Fruit fly (Drosophila melanogaster): ENCODE measurements around the gene Rnp4F.

DNA sequence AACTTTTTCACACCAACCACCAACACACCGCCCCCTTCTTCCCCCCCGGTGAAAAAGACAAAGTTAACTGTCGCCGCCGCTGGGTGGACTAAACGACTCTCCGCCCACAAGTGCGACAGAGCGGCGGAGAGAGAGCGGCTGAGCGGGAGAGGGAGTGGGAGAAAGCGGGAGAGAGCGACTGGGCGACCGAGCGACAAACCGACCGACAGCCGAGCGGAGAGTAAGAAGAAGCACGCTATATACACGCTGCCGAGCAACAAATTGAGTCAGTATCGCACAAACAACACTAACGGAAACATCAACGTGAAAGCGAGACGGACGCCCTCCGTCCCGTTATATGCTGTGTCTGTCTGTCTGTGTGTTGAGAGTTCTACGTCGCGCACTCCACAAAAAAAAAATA is 17.5 kb upstream of the Rnp4F start, which contains the start of gene SK:
- no peak for TF ChIP-seq Sin3A (optimal IDR thresholded peaks at IDR 0.05)
- no peak for TF ChIP-seq ttk (optimal IDR thresholded peaks at IDR 0.05)
- no peak for TF ChIP-seq h (optimal IDR thresholded peaks at IDR 0.05)
- TF ChIP-seq insv (optimal IDR thresholded peaks at IDR 0.05), result no peak
- TF ChIP-seq psq (optimal IDR thresholded peaks at IDR 0.05), result no peak
